Worm (Caenorhabditis elegans) whole organism, L1 larva: ENCODE data around the gene nhr-30.
A peak's percentile ranks its signal among the peaks of the same experiment; 100 is the strongest.

ENCODE experiments used
- C04F5.9 ChIP-seq: sonication (generic microtip); optimal IDR thresholded peaks from 2 replicates; lab custom pipeline; 2016; ENCODE audit warnings: missing genetic modification characterization, missing compliant biosample characterization
- C16A3.4 ChIP-seq: fragments of 150-350 bp; optimal IDR thresholded peaks from 2 replicates; lab custom pipeline; 2014; ENCODE audit warnings: missing biosample characterization, missing genetic modification characterization
- F16B12.6 ChIP-seq: fragments of 150-350 bp; optimal IDR thresholded peaks from 2 replicates; lab custom pipeline; 2014; ENCODE audit warnings: missing biosample characterization, missing genetic modification characterization
- ama-1 ChIP-seq: fragments of 150-350 bp; optimal IDR thresholded peaks from 2 replicates; lab custom pipeline; 2014
- blmp-1 ChIP-seq: fragments of 150-350 bp; optimal IDR thresholded peaks from 2 replicates; lab custom pipeline; 2014; ENCODE audit warnings: missing biosample characterization, missing genetic modification characterization
- ceh-8 ChIP-seq: fragments of 200-800 bp; sonication (Bioruptor generic); optimal IDR thresholded peaks from 2 replicates; lab custom pipeline; 2018; ENCODE audit warnings: mild to moderate bottlenecking, missing genetic modification characterization, moderate library complexity, missing compliant biosample characterization
- ces-1 ChIP-seq: fragments of 150-350 bp; optimal IDR thresholded peaks from 2 replicates; lab custom pipeline; 2014; ENCODE audit warnings: missing biosample characterization, missing genetic modification reagents, missing genetic modification characterization
- efl-1 ChIP-seq, 4 experiments: fragments of 150-350 bp; optimal IDR thresholded peaks in 3 of 4; peaks in 1 of 4; 1 replicate in 1 of 4; 2 replicates in 3 of 4; lab custom pipeline; 2014; ENCODE audit warnings: missing biosample characterization in 2 of 4, missing genetic modification characterization in 2 of 4, missing genetic modification reagents in 2 of 4
- egl-27 ChIP-seq, 2 experiments: fragments of 150-350 bp in 1 of 2; sonication (generic microtip); optimal IDR thresholded peaks; 3 replicates each; lab custom pipeline; 2017 to 2018; ENCODE audit warnings: missing biosample characterization in 2 of 2, missing genetic modification characterization in 2 of 2, missing genetic modification reagents in 2 of 2
- elt-2 ChIP-seq: sonication (generic microtip); optimal IDR thresholded peaks from 2 replicates; lab custom pipeline; 2016; ENCODE audit warnings: missing genetic modification characterization, mild to moderate bottlenecking, inconsistent platforms, missing compliant biosample characterization, missing genetic modification reagents
- elt-3 ChIP-seq, 6 experiments: fragments of 150-350 bp in 1 of 6; sonication (generic microtip); optimal IDR thresholded peaks; 2 replicates each; lab custom pipeline; 2017 to 2018; ENCODE audit warnings: missing biosample characterization in 6 of 6, missing genetic modification characterization in 6 of 6, inconsistent platforms in 1 of 6
- fkh-4 ChIP-seq: sonication (generic microtip); optimal IDR thresholded peaks from 2 replicates; lab custom pipeline; 2016; ENCODE audit warnings: missing compliant biosample characterization, missing genetic modification characterization, borderline replicate concordance
- fkh-8 ChIP-seq: sonication (generic microtip); optimal IDR thresholded peaks from 2 replicates; lab custom pipeline; 2016; ENCODE audit warnings: mild to moderate bottlenecking, missing genetic modification characterization, missing compliant biosample characterization
- hlh-4 ChIP-seq: sonication (generic microtip); optimal IDR thresholded peaks from 2 replicates; lab custom pipeline; 2016; ENCODE audit warnings: mild to moderate bottlenecking, missing genetic modification characterization, missing compliant biosample characterization
- hpl-2 ChIP-seq: fragments of 150-350 bp; optimal IDR thresholded peaks from 2 replicates; lab custom pipeline; 2014; ENCODE audit warnings: missing biosample characterization, missing genetic modification reagents, missing genetic modification characterization
- isw-1 ChIP-seq: fragments of 200-800 bp; sonication (Bioruptor generic); IDR thresholded peaks from 2 replicates; pipeline ENCODE4 v1.3.6; 2022; ENCODE audit warnings: missing genetic modification characterization, missing compliant biosample characterization
- lin-13 ChIP-seq: fragments of 150-350 bp; optimal IDR thresholded peaks from 2 replicates; lab custom pipeline; 2014; ENCODE audit warnings: missing biosample characterization, missing genetic modification reagents, missing genetic modification characterization
- lin-35 ChIP-seq, 2 experiments: fragments of 150-350 bp; optimal IDR thresholded peaks; 2 replicates each; lab custom pipeline; 2014; ENCODE audit warnings: missing biosample characterization in 2 of 2, missing genetic modification characterization in 2 of 2, missing genetic modification reagents in 2 of 2
- lin-39 ChIP-seq: fragments of 150-350 bp; optimal IDR thresholded peaks from 2 replicates; lab custom pipeline; 2014; ENCODE audit warnings: missing biosample characterization, missing genetic modification reagents, missing genetic modification characterization
- mab-9 ChIP-seq: fragments of 200-800 bp; sonication (Bioruptor generic); IDR thresholded peaks from 2 replicates; pipeline ENCODE4 v1.3.6; 2022; ENCODE audit warnings: missing genetic modification reagents, missing genetic modification characterization, missing compliant biosample characterization
- mef-2 ChIP-seq: fragments of 150-350 bp; optimal IDR thresholded peaks from 2 replicates; lab custom pipeline; 2014; ENCODE audit warnings: missing biosample characterization, missing genetic modification characterization
- mep-1 ChIP-seq: fragments of 150-350 bp; optimal IDR thresholded peaks from 2 replicates; lab custom pipeline; 2014; ENCODE audit warnings: missing biosample characterization, missing genetic modification characterization
- nhr-20 ChIP-seq: sonication (generic microtip); optimal IDR thresholded peaks from 2 replicates; lab custom pipeline; 2016; ENCODE audit warnings: mild to moderate bottlenecking, missing genetic modification characterization, missing compliant biosample characterization
- nhr-237 ChIP-seq: fragments of 150-350 bp; optimal IDR thresholded peaks from 2 replicates; lab custom pipeline; 2014; ENCODE audit warnings: missing biosample characterization, missing genetic modification characterization
- nhr-28 ChIP-seq: fragments of 150-350 bp; optimal IDR thresholded peaks from 2 replicates; lab custom pipeline; 2014; ENCODE audit warnings: missing biosample characterization, missing genetic modification characterization
- nhr-47 ChIP-seq: sonication (generic microtip); optimal IDR thresholded peaks from 2 replicates; lab custom pipeline; 2016; ENCODE audit warnings: mild to moderate bottlenecking, missing genetic modification characterization, moderate library complexity, missing compliant biosample characterization
- nhr-71 ChIP-seq: sonication (generic microtip); optimal IDR thresholded peaks from 2 replicates; lab custom pipeline; 2016; ENCODE audit warnings: mild to moderate bottlenecking, missing genetic modification characterization, moderate library complexity, missing compliant biosample characterization
- nhr-84 ChIP-seq: sonication (generic microtip); optimal IDR thresholded peaks from 2 replicates; lab custom pipeline; 2017; ENCODE audit warnings: missing biosample characterization, missing genetic modification characterization
- nhr-85 ChIP-seq: sonication (generic microtip); peaks from one replicate; lab custom pipeline; 2016; ENCODE audit warnings: missing genetic modification characterization, inconsistent platforms, missing compliant biosample characterization
- rnt-1 ChIP-seq: sonication (generic microtip); optimal IDR thresholded peaks from 2 replicates; lab custom pipeline; 2016; ENCODE audit warnings: mild to moderate bottlenecking, missing genetic modification characterization, moderate library complexity, missing compliant biosample characterization
- skn-1 ChIP-seq: fragments of 150-350 bp; optimal IDR thresholded peaks from 2 replicates; lab custom pipeline; 2014; ENCODE audit warnings: missing biosample characterization, missing genetic modification characterization
- snu-23 ChIP-seq: sonication (generic microtip); optimal IDR thresholded peaks from 2 replicates; lab custom pipeline; 2016; ENCODE audit warnings: missing genetic modification characterization, missing compliant biosample characterization
- sptf-1 ChIP-seq: fragments of 150-350 bp; optimal IDR thresholded peaks from 2 replicates; lab custom pipeline; 2014; ENCODE audit warnings: missing biosample characterization, missing genetic modification characterization
- tlp-1 ChIP-seq: fragments of 150-350 bp; optimal IDR thresholded peaks from 2 replicates; lab custom pipeline; 2014; ENCODE audit warnings: missing biosample characterization, missing genetic modification characterization
- unc-30 ChIP-seq: sonication (generic microtip); optimal IDR thresholded peaks from 2 replicates; lab custom pipeline; 2017; ENCODE audit warnings: missing biosample characterization, missing genetic modification characterization
- unc-62 ChIP-seq: fragments of 150-350 bp; optimal IDR thresholded peaks from 2 replicates; lab custom pipeline; 2014; ENCODE audit warnings: missing biosample characterization, missing genetic modification reagents, missing genetic modification characterization
- unc-86 ChIP-seq: sonication (generic microtip); optimal IDR thresholded peaks from 2 replicates; lab custom pipeline; 2016; ENCODE audit warnings: missing genetic modification characterization, missing compliant biosample characterization
- xbp-1 ChIP-seq: sonication (generic microtip); optimal IDR thresholded peaks from 2 replicates; lab custom pipeline; 2016; ENCODE audit warnings: missing genetic modification characterization, missing compliant biosample characterization
- ztf-11 ChIP-seq, 2 experiments: sonication (generic microtip); optimal IDR thresholded peaks; 2 replicates each; lab custom pipeline; 2016 to 2017; ENCODE audit warnings: missing genetic modification characterization in 2 of 2, missing biosample characterization in 1 of 2, missing compliant biosample characterization in 1 of 2

The nhr-30 gene

ce11 chrV:9056253-9056652, 11.3 kb downstream of the nhr-30 start, which contains the start of gene C25E10.10:
C25E10.10 (minus strand) TSS chrV:9056353.
- no peak for TF ChIP-seq C04F5.9 (tag; lab: Kevin White, UChicago)
- no peak for TF ChIP-seq ceh-8 (GFP tag; lab: Kevin White, UChicago)
- TF ChIP-seq ztf-11 (tag; optimal IDR thresholded peaks at IDR 0.05; lab: Kevin White, UChicago) = no peak
- TF ChIP-seq nhr-20 (tag; lab: Kevin White, UChicago) = no peak
- no peak for TF ChIP-seq unc-62
- TF ChIP-seq hlh-4 (tag; lab: Kevin White, UChicago) = no peak
- no peak for TF ChIP-seq snu-23
- no peak for TF ChIP-seq nhr-47 (tag; lab: Kevin White, UChicago)
- no peak for TF ChIP-seq tlp-1 (tag; lab: Kevin White, UChicago)
- no peak for TF ChIP-seq mab-9 (GFP tag; lab: Robert Waterston, UW)
- no peak for TF ChIP-seq isw-1 (GFP tag; lab: Robert Waterston, UW)
- no peak for TF ChIP-seq nhr-71 (tag; lab: Kevin White, UChicago)

DNA sequence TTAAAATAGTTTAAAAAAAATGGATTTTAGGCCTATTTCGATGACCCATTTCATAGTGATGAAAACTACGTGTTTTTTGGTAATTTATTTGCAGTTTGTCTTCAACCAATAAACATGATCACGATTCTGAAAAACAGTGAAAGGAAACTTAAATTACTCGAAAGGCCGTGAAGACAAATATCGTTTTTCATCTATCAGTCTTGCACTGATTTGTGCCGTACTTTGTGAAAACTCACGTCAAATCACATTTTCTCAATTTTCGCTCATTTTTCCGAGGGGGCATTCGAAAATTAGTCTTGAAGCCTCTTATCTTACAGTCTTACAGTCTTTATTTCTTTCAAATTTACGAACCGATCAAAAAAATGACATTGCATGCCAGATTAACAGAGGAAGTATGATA, 13.7 kb downstream of the nhr-30 start, which contains the start of gene C25E10.11:
C25E10.11 (minus strand) TSS at position 101 of the 400 bp plus-strand sequence.
- TF ChIP-seq ces-1 (GFP tag; lab: Kevin White, UChicago) (no peak), lin-13 (GFP tag; lab: Kevin White, UChicago) (no peak), unc-86 (tag; lab: Kevin White, UChicago) (no peak), elt-2 (tag; lab: Kevin White, UChicago) (no peak), C04F5.9 (tag; lab: Kevin White, UChicago) (no peak), egl-27 (tag; optimal IDR thresholded peaks at IDR 0.05; lab: Kevin White, UChicago) (no peak), isw-1 (GFP tag; lab: Robert Waterston, UW) (no peak), F16B12.6 (tag; lab: Kevin White, UChicago) (no peak), ama-1 (no peak), blmp-1 (no peak), ceh-8 (GFP tag; lab: Kevin White, UChicago) (no peak), C16A3.4 (tag; lab: Kevin White, UChicago) (no peak), ztf-11 (tag; optimal IDR thresholded peaks at IDR 0.05; lab: Kevin White, UChicago) (no peak), hpl-2 (GFP tag; lab: Kevin White, UChicago) (no peak), tlp-1 (tag; lab: Kevin White, UChicago) (no peak), rnt-1 (tag; lab: Kevin White, UChicago) (no peak), nhr-28 (no peak), efl-1 (optimal IDR thresholded peaks at IDR 0.05; lab: Kevin White, UChicago) (no peak), efl-1 (GFP tag; optimal IDR thresholded peaks at IDR 0.05 in 1 of 2; lab: Kevin White, UChicago) (no peak), lin-35 (GFP tag; optimal IDR thresholded peaks at IDR 0.05; lab: Kevin White, UChicago) (no peak), skn-1 (tag; lab: Kevin White, UChicago) (no peak)
- TF ChIP-seq, all 84 proteins: peak for 0

ce11 chrV:9059468-9059867, 14.5 kb downstream of the nhr-30 start, which contains the start of the genes C25E10.16 and C25E10.13:
C25E10.16 (minus strand) TSS chrV:9059568.
C25E10.13 (plus strand) TSS chrV:9059723.
- TF ChIP-seq fkh-8 (tag; lab: Kevin White, UChicago) (peak; percentile 26), lin-13 (GFP tag; lab: Kevin White, UChicago) (no peak), xbp-1 (no peak), C04F5.9 (tag; lab: Kevin White, UChicago) (no peak)

DNA sequence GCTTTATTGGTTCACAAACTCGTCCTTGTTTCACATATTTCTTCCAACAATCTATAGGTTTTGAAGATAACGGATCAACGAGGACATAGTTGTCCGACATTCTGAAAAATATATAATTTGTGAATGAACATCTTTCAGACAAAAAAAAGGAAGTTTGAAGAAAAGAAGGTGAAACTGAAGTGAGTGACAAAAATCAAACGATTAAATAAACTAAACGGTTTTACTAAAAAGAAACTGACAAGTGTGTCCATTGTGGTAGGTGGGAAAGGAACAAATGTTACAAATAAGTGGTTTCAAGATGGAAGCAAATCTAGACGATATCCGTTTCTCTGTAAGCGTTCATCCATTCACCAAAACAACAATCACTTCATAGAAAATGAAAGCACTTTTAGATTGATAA, 17.4 kb downstream of the nhr-30 start, which contains the start of gene C25E10.12:
C25E10.12 (minus strand) TSS at position 101 of the 400 bp plus-strand sequence.
- TF ChIP-seq nhr-84 = no peak
- TF ChIP-seq blmp-1 = no peak
- no peak for TF ChIP-seq fkh-4 (tag; lab: Kevin White, UChicago)
- no peak for TF ChIP-seq ces-1 (GFP tag; lab: Kevin White, UChicago)
- no peak for TF ChIP-seq hpl-2 (GFP tag; lab: Kevin White, UChicago)
- no peak for TF ChIP-seq unc-30 (tag; lab: Kevin White, UChicago)
- TF ChIP-seq tlp-1 (tag; lab: Kevin White, UChicago) = no peak

- TF ChIP-seq F16B12.6 (tag; lab: Kevin White, UChicago) = no peak
- no peak for TF ChIP-seq unc-86 (tag; lab: Kevin White, UChicago)
- no peak for TF ChIP-seq nhr-237 (tag; lab: Kevin White, UChicago)
- TF ChIP-seq mef-2 (tag; lab: Kevin White, UChicago) = no peak
- no peak for TF ChIP-seq nhr-84
- TF ChIP-seq blmp-1 = peak; percentile 18
- no peak for TF ChIP-seq fkh-8 (tag; lab: Kevin White, UChicago)
- no peak for TF ChIP-seq elt-3 (tag; optimal IDR thresholded peaks at IDR 0.05; lab: Kevin White, UChicago)
- TF ChIP-seq mep-1 (tag; lab: Kevin White, UChicago) = no peak
- peak; percentile 23 for TF ChIP-seq nhr-85
- no peak for TF ChIP-seq lin-39 (tag; lab: Kevin White, UChicago)
- TF ChIP-seq ces-1 (GFP tag; lab: Kevin White, UChicago) = no peak
- no peak for TF ChIP-seq efl-1 (optimal IDR thresholded peaks at IDR 0.05; lab: Kevin White, UChicago)
- TF ChIP-seq efl-1 (GFP tag; optimal IDR thresholded peaks at IDR 0.05 in 1 of 2; lab: Kevin White, UChicago) = peak in 1 of 2 experiments; percentile 89
- no peak for TF ChIP-seq sptf-1 (tag; lab: Kevin White, UChicago)
Measured at ce11 chrV:9063134-9063533, 18.2 kb downstream of the nhr-30 start.
